Fruit fly (Drosophila melanogaster) whole organism, embryonic: ENCODE measurements around the gene CG5776.

ENCODE experiments used
- CG13624 ChIP-seq: fragments of 200-800 bp; sonication (Bioruptor generic); optimal IDR thresholded peaks from 2 replicates; lab custom pipeline; 2016; ENCODE audit warnings: missing biosample characterization, missing genetic modification characterization
- E2f1 ChIP-seq: fragments of 200-800 bp; sonication (Bioruptor generic); IDR thresholded peaks from 2 replicates; pipeline ENCODE4 v1.3.6; 2022; ENCODE audit warnings: missing biosample characterization, missing genetic modification characterization
- Hey ChIP-seq: fragments of 200-800 bp; sonication (Bioruptor generic); optimal IDR thresholded peaks from 3 replicates; lab custom pipeline; 2018; ENCODE audit warnings: missing biosample characterization, mild to moderate bottlenecking, missing genetic modification characterization
- amos ChIP-seq: fragments of 200-800 bp; sonication (Bioruptor generic); IDR thresholded peaks from 2 replicates; pipeline ENCODE4 v1.3.6; 2022; ENCODE audit warnings: missing biosample characterization, missing genetic modification characterization; ENCODE audit not compliant: partially characterized antibody
- fru ChIP-seq: fragments of >200 bp; optimal IDR thresholded peaks from 2 replicates; lab custom pipeline; 2017
- nom ChIP-seq: fragments of 200-800 bp; sonication (Bioruptor generic); optimal IDR thresholded peaks from 2 replicates; lab custom pipeline; 2017; ENCODE audit warnings: missing biosample characterization, missing genetic modification characterization, mild to moderate bottlenecking, moderate library complexity, missing genetic modification reagents
- oc ChIP-seq: fragments of 200-800 bp; sonication (Bioruptor generic); optimal IDR thresholded peaks from 2 replicates; lab custom pipeline; 2018; ENCODE audit warnings: missing biosample characterization, mild to moderate bottlenecking, missing genetic modification characterization, moderate library complexity
- onecut ChIP-seq: fragments of 200-800 bp; sonication (Bioruptor generic); IDR thresholded peaks from 2 replicates; pipeline ENCODE4 v1.3.6; 2022; ENCODE audit warnings: missing biosample characterization, missing genetic modification characterization

- TF ChIP-seq nom = no peak
- no peak for TF ChIP-seq E2f1 (GFP tag; lab: Robert Waterston, UW)
- peak; percentile 98 for TF ChIP-seq onecut (GFP tag; lab: Robert Waterston, UW)
- TF ChIP-seq CG13624 = no peak
- no peak for TF ChIP-seq Hey (tag; lab: Kevin White, UChicago)
- TF ChIP-seq amos = peak; percentile 88
- no peak for TF ChIP-seq fru (lab: Kevin White, UChicago)
- no peak for TF ChIP-seq oc
Measured at dm6 chr2L:12694823-12695420, 9.3 kb downstream of the CG5776 start, which contains the start of the genes IFT43 and PICK1.
